Worm (Caenorhabditis elegans): ENCODE data around the gene F21D9.3.

F21D9.3 gene

DNA sequence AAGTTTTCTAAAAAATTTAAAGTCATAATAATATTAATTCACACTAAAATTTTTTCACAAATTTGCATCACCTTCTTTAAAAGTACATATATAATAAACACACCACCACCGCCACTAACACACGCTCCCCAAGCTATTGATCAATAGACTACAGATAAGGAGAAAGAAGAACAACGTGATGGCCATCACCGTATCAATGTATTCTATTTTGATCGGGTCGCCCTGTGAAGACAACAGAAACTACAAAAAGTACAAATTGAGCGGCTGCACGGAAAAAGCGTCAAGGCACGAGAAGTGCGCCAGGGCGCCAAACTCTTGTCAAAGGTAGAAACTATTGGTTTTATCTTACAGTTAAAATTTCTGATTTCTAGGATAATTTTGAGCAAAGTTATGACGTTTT is 45.2 kb downstream of the F21D9.3 start:
- no peak for TF ChIP-seq nhr-76 (tag; optimal IDR thresholded peaks at IDR 0.05)
- TF ChIP-seq lsy-2 (tag; optimal IDR thresholded peaks at IDR 0.05), result no peak
- TF ChIP-seq M03D4.4 (tag; optimal IDR thresholded peaks at IDR 0.05), result no peak
- no peak for TF ChIP-seq hlh-1 (tag; optimal IDR thresholded peaks at IDR 0.05)

DNA sequence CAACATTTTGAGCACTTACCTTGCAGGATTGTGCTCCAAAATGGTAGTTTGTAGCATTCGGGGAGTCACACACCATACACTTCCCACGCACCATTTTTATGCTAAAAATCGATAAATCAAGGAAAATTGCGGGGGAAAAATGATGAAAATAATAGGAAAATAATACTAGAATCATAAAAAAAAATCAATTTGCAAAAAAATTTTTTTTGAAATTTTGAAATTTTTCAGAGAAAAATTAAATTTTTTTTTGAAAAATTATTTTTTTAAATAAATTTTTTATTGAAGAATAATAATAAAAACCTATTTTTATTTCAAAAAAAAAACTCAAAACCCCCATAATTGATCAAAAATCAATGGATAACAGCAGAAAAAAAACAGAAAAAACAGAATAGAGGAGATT is 45.8 kb downstream of the F21D9.3 start, which contains the start of gene nhr-79:
TSS of gene nhr-79 (minus strand) at position 101 of the 400 bp plus-strand sequence.
- TF ChIP-seq pha-4 (tag; optimal IDR thresholded peaks at IDR 0.05), result no peak
- no peak for TF ChIP-seq zip-8 (tag; optimal IDR thresholded peaks at IDR 0.05)
- TF ChIP-seq elt-1 (tag; optimal IDR thresholded peaks at IDR 0.05; ENCODE audit: borderline replicate concordance, insufficient read depth), result no peak
- no peak for TF ChIP-seq mep-1 (tag; optimal IDR thresholded peaks at IDR 0.05)
- no peak for TF ChIP-seq nhr-2 (tag; optimal IDR thresholded peaks at IDR 0.05)
- no peak for TF ChIP-seq tbx-8 (GFP tag; optimal IDR thresholded peaks at IDR 0.05)
- TF ChIP-seq lsy-2 (tag; optimal IDR thresholded peaks at IDR 0.05), result no peak
- TF ChIP-seq nhr-76 (tag; optimal IDR thresholded peaks at IDR 0.05), result no peak
- no peak for TF ChIP-seq sptf-1 (tag; optimal IDR thresholded peaks at IDR 0.05)
- no peak for TF ChIP-seq M03D4.4 (tag; optimal IDR thresholded peaks at IDR 0.05)
- TF ChIP-seq nhr-28 (tag; optimal IDR thresholded peaks at IDR 0.05), result no peak
